Fruit fly (Drosophila melanogaster) whole organism, adult: ENCODE results near the gene CG42827.

Source experiments
- CG11617 ChIP-seq: fragments of 200-800 bp; sonication (Bioruptor generic); optimal IDR thresholded peaks from 2 replicates; lab custom pipeline; 2017; ENCODE audit warnings: mild to moderate bottlenecking, missing biosample characterization, missing genetic modification reagents, missing genetic modification characterization
- CG12768 ChIP-seq: fragments of 200-800 bp; sonication (Bioruptor generic); optimal IDR thresholded peaks from 2 replicates; lab custom pipeline; 2017; ENCODE audit warnings: missing biosample characterization, missing genetic modification characterization, mild to moderate bottlenecking, moderate library complexity, missing genetic modification reagents
- CG14711 ChIP-seq: fragments of 200-800 bp; sonication (Bioruptor generic); optimal IDR thresholded peaks from 2 replicates; lab custom pipeline; 2018; ENCODE audit warnings: missing biosample characterization, mild to moderate bottlenecking, missing genetic modification characterization, moderate library complexity
- CG1620 ChIP-seq: fragments of 200-800 bp; sonication (Bioruptor generic); optimal IDR thresholded peaks from 2 replicates; lab custom pipeline; 2016; ENCODE audit warnings: missing biosample characterization, missing genetic modification characterization
- CG33017 ChIP-seq: fragments of 200-800 bp; sonication (Bioruptor generic); optimal IDR thresholded peaks from 2 replicates; lab custom pipeline; 2018; ENCODE audit warnings: missing biosample characterization, mild to moderate bottlenecking, missing genetic modification characterization, moderate library complexity
- CG5204 ChIP-seq: fragments of 200-800 bp; sonication (Bioruptor generic); optimal IDR thresholded peaks from 2 replicates; lab custom pipeline; 2016; ENCODE audit warnings: missing biosample characterization, missing genetic modification characterization
- CG7045 ChIP-seq: fragments of 200-800 bp; sonication (Bioruptor generic); optimal IDR thresholded peaks from 2 replicates; lab custom pipeline; 2017; ENCODE audit warnings: missing biosample characterization, mild to moderate bottlenecking, missing genetic modification characterization
- CG7101 ChIP-seq: fragments of 200-800 bp; sonication (Bioruptor generic); optimal IDR thresholded peaks from 2 replicates; lab custom pipeline; 2018; ENCODE audit warnings: missing biosample characterization, mild to moderate bottlenecking, missing genetic modification characterization, moderate library complexity
- Clk ChIP-seq: fragments of 200-800 bp; sonication (Bioruptor generic); optimal IDR thresholded peaks from 2 replicates; lab custom pipeline; 2017; ENCODE audit warnings: missing biosample characterization, missing genetic modification characterization
- Crg-1 ChIP-seq: fragments of 200-800 bp; sonication (Bioruptor generic); optimal IDR thresholded peaks from 2 replicates; lab custom pipeline; 2016; ENCODE audit warnings: missing biosample characterization, missing genetic modification characterization
- Hr96 ChIP-seq: fragments of 200-800 bp; sonication (Bioruptor generic); optimal IDR thresholded peaks from 2 replicates; lab custom pipeline; 2016; ENCODE audit warnings: missing biosample characterization, missing genetic modification characterization
- Mnt ChIP-seq: fragments of 200-800 bp; sonication (Bioruptor generic); optimal IDR thresholded peaks from 2 replicates; lab custom pipeline; 2016; ENCODE audit warnings: missing biosample characterization, mild to moderate bottlenecking, missing genetic modification characterization
- bab1 ChIP-seq: fragments of 200-800 bp; sonication (Bioruptor generic); optimal IDR thresholded peaks from 3 replicates; lab custom pipeline; 2019; ENCODE audit warnings: missing biosample characterization, mild to moderate bottlenecking, missing genetic modification characterization, moderate library complexity
- cnc ChIP-seq, 2 experiments: fragments of >200 bp; optimal IDR thresholded peaks; 2 replicates each; lab custom pipeline; 2017
- kay ChIP-seq: fragments of 200-800 bp; sonication (Bioruptor generic); peaks from one replicate; lab custom pipeline; 2016; ENCODE audit warnings: missing biosample characterization, missing genetic modification characterization, borderline replicate concordance
- ovo ChIP-seq: fragments of 200-800 bp; sonication (Bioruptor generic); optimal IDR thresholded peaks from 2 replicates; lab custom pipeline; 2016; ENCODE audit warnings: missing biosample characterization, missing genetic modification characterization
- pad ChIP-seq: fragments of 200-800 bp; sonication (Bioruptor generic); optimal IDR thresholded peaks from 3 replicates; lab custom pipeline; 2017; ENCODE audit warnings: missing biosample characterization, missing genetic modification characterization, mild to moderate bottlenecking, moderate library complexity, missing genetic modification reagents
- tj ChIP-seq: fragments of 200-800 bp; sonication (Bioruptor generic); optimal IDR thresholded peaks from 3 replicates; lab custom pipeline; 2017; ENCODE audit warnings: missing biosample characterization, mild to moderate bottlenecking, missing genetic modification characterization, moderate library complexity
- toe ChIP-seq: fragments of 200-800 bp; sonication (Bioruptor generic); optimal IDR thresholded peaks from 2 replicates; lab custom pipeline; 2016; ENCODE audit warnings: missing biosample characterization, missing genetic modification characterization

CG42827 gene

DNA sequence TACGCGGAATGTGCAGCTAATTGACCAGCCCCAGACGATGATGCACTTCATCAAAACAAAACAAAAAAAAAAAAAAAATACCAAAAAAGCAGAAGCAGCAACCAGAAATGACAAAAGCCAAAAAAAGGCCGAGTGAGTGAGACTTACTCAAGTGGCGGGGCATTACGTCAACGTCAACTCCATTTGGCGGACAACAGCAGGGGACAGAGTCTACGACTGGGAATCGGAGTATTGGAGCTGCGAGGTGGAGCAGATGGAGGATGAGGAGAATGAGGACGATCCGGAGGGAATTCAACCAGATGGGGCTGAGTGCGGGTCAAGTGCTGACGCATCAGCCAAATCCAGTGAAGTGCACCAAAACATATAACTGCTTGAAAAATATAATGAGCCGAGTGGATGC is 28.8 kb downstream of the CG42827 start:
- TF ChIP-seq CG1620 (GFP tag; lab: Kevin White, UChicago), result no peak
- no peak for TF ChIP-seq kay (GFP tag; lab: Kevin White, UChicago)
- TF ChIP-seq cnc (optimal IDR thresholded peaks at IDR 0.05; lab: Kevin White, UChicago), result no peak
- no peak for TF ChIP-seq CG7045 (GFP tag; lab: Kevin White, UChicago)
- TF ChIP-seq tj (GFP tag; lab: Kevin White, UChicago), result no peak
- no peak for TF ChIP-seq CG7101

- TF ChIP-seq CG7045 (GFP tag; lab: Kevin White, UChicago), result no peak
- no peak for TF ChIP-seq Clk
- TF ChIP-seq kay (GFP tag; lab: Kevin White, UChicago), result no peak
Observed at dm6 chr3R:23402508-23402907, 29.8 kb downstream of the CG42827 start, which contains the start of gene Ir94d. TSS of gene Ir94d (plus strand) at chr3R:23402808.

DNA sequence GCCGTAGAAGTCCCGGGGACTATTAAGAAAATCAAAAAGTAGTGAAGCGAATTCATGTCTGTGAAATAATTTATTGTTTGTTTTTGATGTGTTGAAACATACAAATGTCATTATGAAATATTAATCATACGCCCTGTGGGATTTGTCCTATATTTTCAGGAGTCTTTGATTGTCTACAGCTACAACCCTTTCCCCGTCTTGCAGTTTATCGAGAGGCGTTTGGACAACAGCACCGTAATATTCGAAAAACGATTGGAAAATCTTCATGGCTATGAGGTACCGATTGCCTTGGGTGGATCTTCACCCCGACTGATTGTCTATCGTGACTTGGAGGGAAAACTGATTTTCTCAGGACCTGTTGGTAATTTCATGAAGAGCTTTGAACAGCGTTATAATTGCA is 30.9 kb downstream of the CG42827 start, which contains the start of gene CG17380:
CG17380 (minus strand) TSS at position 101 of the 400 bp plus-strand sequence.
- TF ChIP-seq CG7045 (GFP tag; lab: Kevin White, UChicago) (no peak), toe (GFP tag; lab: Kevin White, UChicago) (no peak), Crg-1 (GFP tag; lab: Kevin White, UChicago) (no peak), Hr96 (no peak)

DNA sequence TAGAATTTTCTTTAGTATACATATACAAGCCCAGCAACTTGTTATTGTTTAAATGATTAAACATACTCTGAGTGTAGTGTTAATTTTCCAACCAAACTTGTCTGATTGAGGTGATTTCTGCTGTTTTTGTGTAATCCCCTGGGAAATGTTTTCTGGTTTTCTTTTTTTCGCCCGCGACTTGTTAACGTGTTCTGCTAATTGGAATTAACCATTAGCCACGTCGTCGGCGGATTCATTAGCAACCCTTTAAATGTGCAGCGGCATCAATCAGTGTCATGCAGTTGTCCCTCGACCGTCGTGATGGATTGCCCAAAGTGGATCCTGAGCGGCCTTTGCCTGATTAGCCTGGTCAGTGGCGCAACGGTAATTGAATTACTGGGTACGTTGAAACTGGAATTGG is 32.5 kb downstream of the CG42827 start, which contains the start of gene Ir94e:
Ir94e (plus strand) TSS at position 301 of the 400 bp plus-strand sequence.
- no peak for TF ChIP-seq CG33017 (tag; lab: Kevin White, UChicago)
- no peak for TF ChIP-seq Crg-1 (GFP tag; lab: Kevin White, UChicago)
- no peak for TF ChIP-seq CG7101
- no peak for TF ChIP-seq toe (GFP tag; lab: Kevin White, UChicago)
- TF ChIP-seq Mnt (GFP tag; lab: Kevin White, UChicago), result no peak
- no peak for TF ChIP-seq CG11617 (GFP tag; lab: Kevin White, UChicago)
- no peak for TF ChIP-seq CG12768
- no peak for TF ChIP-seq CG5204
- no peak for TF ChIP-seq kay (GFP tag; lab: Kevin White, UChicago)
- TF ChIP-seq CG14711 (tag; lab: Kevin White, UChicago), result no peak
- no peak for TF ChIP-seq cnc (optimal IDR thresholded peaks at IDR 0.05; lab: Kevin White, UChicago)
- no peak for TF ChIP-seq tj (GFP tag; lab: Kevin White, UChicago)
- no peak for TF ChIP-seq CG1620 (GFP tag; lab: Kevin White, UChicago)
- no peak for TF ChIP-seq CG7045 (GFP tag; lab: Kevin White, UChicago)
- TF ChIP-seq pad (GFP tag; lab: Kevin White, UChicago), result no peak
- no peak for TF ChIP-seq bab1 (GFP tag; lab: Kevin White, UChicago)

DNA sequence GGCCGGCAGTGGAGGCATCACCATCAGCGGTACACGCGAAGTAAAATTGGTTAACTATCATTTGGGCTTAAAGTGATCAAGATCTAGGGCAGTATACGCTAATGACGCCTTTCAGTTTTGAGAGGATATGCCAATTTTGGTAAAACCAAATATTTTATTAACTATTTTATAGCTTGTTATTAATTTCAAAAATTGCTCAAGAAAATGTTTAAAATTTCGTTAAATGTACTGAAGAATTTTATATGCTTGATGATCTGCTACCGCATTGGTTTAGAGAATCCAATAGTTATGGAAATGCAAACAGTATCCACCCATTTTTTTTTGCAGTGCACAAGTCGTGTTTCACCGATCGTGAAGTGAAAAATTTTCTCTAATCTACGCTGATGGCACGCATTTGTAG is 35.2 kb downstream of the CG42827 start:
- TF ChIP-seq bab1 (GFP tag; lab: Kevin White, UChicago) (no peak), CG1620 (GFP tag; lab: Kevin White, UChicago) (no peak), Clk (no peak), pad (GFP tag; lab: Kevin White, UChicago) (no peak), CG7101 (no peak), kay (GFP tag; lab: Kevin White, UChicago) (no peak), tj (GFP tag; lab: Kevin White, UChicago) (no peak), Crg-1 (GFP tag; lab: Kevin White, UChicago) (no peak)

dm6 chr3R:23416579-23416978 is 43.9 kb downstream of the CG42827 start:
- TF ChIP-seq kay (GFP tag; lab: Kevin White, UChicago) (no peak), Crg-1 (GFP tag; lab: Kevin White, UChicago) (no peak), CG7045 (GFP tag; lab: Kevin White, UChicago) (no peak), ovo (GFP tag; lab: Kevin White, UChicago) (no peak), CG11617 (GFP tag; lab: Kevin White, UChicago) (no peak), CG5204 (no peak), pad (GFP tag; lab: Kevin White, UChicago) (no peak), CG1620 (GFP tag; lab: Kevin White, UChicago) (no peak), CG14711 (tag; lab: Kevin White, UChicago) (no peak), toe (GFP tag; lab: Kevin White, UChicago) (no peak)

DNA sequence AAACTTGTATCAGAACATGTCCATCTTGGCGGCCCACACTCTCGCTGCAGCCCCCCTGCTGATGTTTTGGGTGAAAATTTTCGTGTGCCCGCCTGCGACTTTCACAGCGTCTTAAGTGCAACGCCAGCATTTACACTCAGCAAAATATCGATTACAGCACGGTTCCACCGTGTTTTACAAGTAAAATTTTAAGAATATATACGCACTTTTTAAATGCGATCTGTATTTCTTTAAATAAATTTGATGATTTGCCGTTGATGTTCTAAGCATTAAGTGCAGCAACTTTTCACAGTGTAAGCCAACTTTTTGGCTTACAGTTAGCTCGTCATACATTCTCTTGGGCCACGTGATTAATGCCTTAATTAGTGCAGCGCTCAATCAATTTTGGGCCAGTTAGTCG is 44.9 kb downstream of the CG42827 start:
- TF ChIP-seq CG33017 (tag; lab: Kevin White, UChicago), result no peak
- TF ChIP-seq CG5204, result no peak
- no peak for TF ChIP-seq CG11617 (GFP tag; lab: Kevin White, UChicago)
- TF ChIP-seq CG12768, result no peak
- TF ChIP-seq CG7101, result no peak

dm6 chr3R:23421925-23422324 is 49.2 kb downstream of the CG42827 start:
- TF ChIP-seq toe (GFP tag; lab: Kevin White, UChicago), result no peak
- TF ChIP-seq Mnt (GFP tag; lab: Kevin White, UChicago), result no peak
- no peak for TF ChIP-seq Crg-1 (GFP tag; lab: Kevin White, UChicago)
